Fruit fly (Drosophila melanogaster) whole organism, embryonic: ENCODE results near the gene Tsen2.

Experiments
- Adf1 ChIP-seq: fragments of 200-800 bp; sonication (Bioruptor generic); IDR thresholded peaks from 2 replicates; pipeline ENCODE4 v1.3.6; 2022; ENCODE audit warnings: missing biosample characterization, missing genetic modification characterization
- Antp ChIP-seq: fragments of 200-800 bp; sonication (Bioruptor generic); optimal IDR thresholded peaks from 3 replicates; lab custom pipeline; 2016; ENCODE audit warnings: missing biosample characterization, missing genetic modification characterization
- CG10543 ChIP-seq: fragments of 200-800 bp; sonication (Bioruptor generic); optimal IDR thresholded peaks from 3 replicates; lab custom pipeline; 2017; ENCODE audit warnings: missing biosample characterization, mild to moderate bottlenecking, missing genetic modification characterization, moderate library complexity
- CG12769 ChIP-seq: fragments of 200-800 bp; sonication (Bioruptor generic); optimal IDR thresholded peaks from 2 replicates; lab custom pipeline; 2019; ENCODE audit warnings: missing biosample characterization, mild to moderate bottlenecking, missing genetic modification characterization, moderate library complexity
- CG15011 ChIP-seq: fragments of 200-800 bp; sonication (Bioruptor generic); optimal IDR thresholded peaks from 3 replicates; lab custom pipeline; 2018; ENCODE audit warnings: missing biosample characterization, mild to moderate bottlenecking, missing genetic modification characterization
- CG15073 ChIP-seq: fragments of 200-800 bp; sonication (Bioruptor generic); optimal IDR thresholded peaks from 2 replicates; lab custom pipeline; 2016; ENCODE audit warnings: missing biosample characterization, missing genetic modification characterization
- CG17361 ChIP-seq: fragments of 200-800 bp; sonication (Bioruptor generic); IDR thresholded peaks from 3 replicates; pipeline ENCODE4 v1.3.6; 2022; ENCODE audit warnings: missing biosample characterization, missing genetic modification characterization
- CG2120 ChIP-seq: fragments of 200-800 bp; sonication (Bioruptor generic); optimal IDR thresholded peaks from 3 replicates; lab custom pipeline; 2016; ENCODE audit warnings: missing biosample characterization, missing genetic modification characterization
- CG30431 ChIP-seq: fragments of 200-800 bp; sonication (Bioruptor generic); optimal IDR thresholded peaks from 2 replicates; lab custom pipeline; 2017; ENCODE audit warnings: missing biosample characterization, missing genetic modification characterization
- CG32767 ChIP-seq: fragments of 200-800 bp; sonication (Bioruptor generic); IDR thresholded peaks from 2 replicates; pipeline ENCODE4 v1.3.6; 2022; ENCODE audit warnings: missing biosample characterization, missing genetic modification characterization
- CG4328 ChIP-seq: fragments of 200-800 bp; sonication (Bioruptor generic); optimal IDR thresholded peaks from 3 replicates; lab custom pipeline; 2017; ENCODE audit warnings: missing biosample characterization, missing genetic modification reagents, missing genetic modification characterization
- CG7786 ChIP-seq: fragments of 200-800 bp; sonication (Bioruptor generic); optimal IDR thresholded peaks from 2 replicates; lab custom pipeline; 2016; ENCODE audit warnings: missing biosample characterization, missing genetic modification characterization
- CG9609 ChIP-seq: fragments of 200-800 bp; sonication (Bioruptor generic); optimal IDR thresholded peaks from 3 replicates; lab custom pipeline; 2016; ENCODE audit warnings: missing biosample characterization, missing genetic modification characterization
- CG9932 ChIP-seq: fragments of 200-800 bp; sonication (Bioruptor generic); IDR thresholded peaks from 2 replicates; pipeline ENCODE4 v1.3.6; 2022; ENCODE audit warnings: missing biosample characterization, missing genetic modification characterization
- Dek ChIP-seq: fragments of 200-800 bp; sonication (Bioruptor generic); optimal IDR thresholded peaks from 3 replicates; lab custom pipeline; 2019; ENCODE audit warnings: missing biosample characterization, mild to moderate bottlenecking, missing genetic modification characterization, moderate library complexity
- Dip2 ChIP-seq: fragments of 200-800 bp; sonication (Bioruptor generic); IDR thresholded peaks from 2 replicates; pipeline ENCODE4 v1.3.6; 2022; ENCODE audit warnings: missing biosample characterization, missing genetic modification characterization
- Drgx ChIP-seq: fragments of 200-800 bp; sonication (Bioruptor generic); IDR thresholded peaks from 2 replicates; pipeline ENCODE4 v1.3.6; 2022; ENCODE audit warnings: missing biosample characterization, missing genetic modification characterization
- Ets65A ChIP-seq: fragments of 200-800 bp; sonication (Bioruptor generic); peaks from one replicate; lab custom pipeline; 2016; ENCODE audit warnings: missing biosample characterization, missing genetic modification characterization
- HHEX ChIP-seq: fragments of 200-800 bp; sonication (Bioruptor generic); optimal IDR thresholded peaks from 3 replicates; lab custom pipeline; 2017; ENCODE audit warnings: missing biosample characterization, mild to moderate bottlenecking, missing genetic modification characterization, missing genetic modification reagents
- HLH3B ChIP-seq: fragments of 200-800 bp; sonication (Bioruptor generic); IDR thresholded peaks from 2 replicates; pipeline ENCODE4 v1.3.6; 2022; ENCODE audit warnings: missing biosample characterization, missing genetic modification characterization
- Hand ChIP-seq: fragments of 200-800 bp; sonication (Bioruptor generic); optimal IDR thresholded peaks from 2 replicates; lab custom pipeline; 2017; ENCODE audit warnings: mild to moderate bottlenecking, missing biosample characterization, missing genetic modification reagents, missing genetic modification characterization
- Hr51 ChIP-seq, 2 experiments: fragments of 200-800 bp; sonication (Bioruptor generic); optimal IDR thresholded peaks; 2 replicates in 1 of 2; 3 replicates in 1 of 2; lab custom pipeline; 2016 to 2018; ENCODE audit warnings: missing biosample characterization in 2 of 2, missing genetic modification characterization in 2 of 2, mild to moderate bottlenecking in 1 of 2, moderate library complexity in 1 of 2
- Med ChIP-seq: fragments of 200-800 bp; sonication (Bioruptor generic); peaks from one replicate; lab custom pipeline; 2016; ENCODE audit warnings: missing biosample characterization, missing genetic modification characterization, mild to moderate bottlenecking, inconsistent platforms, moderate library complexity
- Nf-YB ChIP-seq: fragments of 200-800 bp; sonication (Bioruptor generic); optimal IDR thresholded peaks from 3 replicates; lab custom pipeline; 2019; ENCODE audit warnings: missing biosample characterization, mild to moderate bottlenecking, missing genetic modification characterization, moderate library complexity
- Pdp1 ChIP-seq, 2 experiments: fragments of 200-800 bp; sonication (Bioruptor generic); optimal IDR thresholded peaks; 3 replicates each; lab custom pipeline; 2016; ENCODE audit warnings: missing biosample characterization in 2 of 2, missing genetic modification characterization in 2 of 2, mild to moderate bottlenecking in 1 of 2, moderate library complexity in 1 of 2
- Ptx1 ChIP-seq: fragments of 200-800 bp; sonication (Bioruptor generic); IDR thresholded peaks from 2 replicates; pipeline ENCODE4 v1.3.6; 2022; ENCODE audit warnings: missing biosample characterization, missing genetic modification characterization
- Rfx ChIP-seq: fragments of 200-800 bp; sonication (Bioruptor generic); IDR thresholded peaks from 2 replicates; pipeline ENCODE4 v1.3.6; 2022; ENCODE audit warnings: missing biosample characterization, missing genetic modification characterization
- Sox102F ChIP-seq: fragments of 200-800 bp; sonication (Bioruptor generic); optimal IDR thresholded peaks from 2 replicates; lab custom pipeline; 2018; ENCODE audit warnings: missing biosample characterization, mild to moderate bottlenecking, missing genetic modification characterization, moderate library complexity
- Taf1 ChIP-seq: fragments of 200-800 bp; sonication (Bioruptor generic); IDR thresholded peaks from 2 replicates; pipeline ENCODE4 v1.3.6; 2022; ENCODE audit warnings: missing biosample characterization, missing genetic modification characterization
- amos ChIP-seq: fragments of 200-800 bp; sonication (Bioruptor generic); IDR thresholded peaks from 2 replicates; pipeline ENCODE4 v1.3.6; 2022; ENCODE audit warnings: missing biosample characterization, missing genetic modification characterization; ENCODE audit not compliant: partially characterized antibody
- ara ChIP-seq: fragments of 200-800 bp; sonication (Bioruptor generic); IDR thresholded peaks from 2 replicates; pipeline ENCODE4 v1.3.6; 2022; ENCODE audit warnings: missing biosample characterization, missing genetic modification characterization
- cg ChIP-seq: fragments of 200-800 bp; sonication (Bioruptor generic); optimal IDR thresholded peaks from 3 replicates; lab custom pipeline; 2019; ENCODE audit warnings: missing biosample characterization, mild to moderate bottlenecking, missing genetic modification characterization, moderate library complexity
- ci ChIP-seq: fragments of 200-800 bp; sonication (Bioruptor generic); IDR thresholded peaks from 3 replicates; pipeline ENCODE4 v1.3.6; 2022; ENCODE audit warnings: missing biosample characterization, missing genetic modification characterization
- gce ChIP-seq: fragments of 200-800 bp; sonication (Bioruptor generic); IDR thresholded peaks from 3 replicates; pipeline ENCODE4 v1.3.6; 2022; ENCODE audit warnings: missing biosample characterization, missing genetic modification characterization
- gem ChIP-seq: fragments of 200-800 bp; sonication (Bioruptor generic); optimal IDR thresholded peaks from 2 replicates; lab custom pipeline; 2019; ENCODE audit warnings: missing biosample characterization, mild to moderate bottlenecking, missing genetic modification characterization, moderate library complexity
- grau ChIP-seq: fragments of 200-800 bp; optimal IDR thresholded peaks from 3 replicates; lab custom pipeline; 2019; ENCODE audit warnings: missing biosample characterization, mild to moderate bottlenecking, missing genetic modification characterization, moderate library complexity
- kay ChIP-seq: fragments of 200-800 bp; sonication (Bioruptor generic); optimal IDR thresholded peaks from 2 replicates; lab custom pipeline; 2016; ENCODE audit warnings: missing biosample characterization, missing genetic modification characterization
- mam ChIP-seq: fragments of 200-800 bp; sonication (Bioruptor generic); optimal IDR thresholded peaks from 3 replicates; lab custom pipeline; 2016; ENCODE audit warnings: missing biosample characterization, missing genetic modification characterization
- sd ChIP-seq: fragments of 200-800 bp; sonication (Bioruptor generic); optimal IDR thresholded peaks from 3 replicates; lab custom pipeline; 2018; ENCODE audit warnings: missing biosample characterization, mild to moderate bottlenecking, missing genetic modification characterization, moderate library complexity
- sens ChIP-seq: fragments of 200-800 bp; sonication (Bioruptor generic); peaks from one replicate; lab custom pipeline; 2016; ENCODE audit warnings: missing biosample characterization, missing genetic modification characterization
- slbo ChIP-seq: fragments of 200-800 bp; sonication (Bioruptor generic); IDR thresholded peaks from 2 replicates; pipeline ENCODE4 v1.3.6; 2022; ENCODE audit warnings: missing biosample characterization, missing genetic modification characterization
- sug ChIP-seq: fragments of 200-800 bp; optimal IDR thresholded peaks from 2 replicates; lab custom pipeline; 2019; ENCODE audit warnings: missing biosample characterization, mild to moderate bottlenecking, missing genetic modification characterization, moderate library complexity
- unc-4 ChIP-seq: fragments of 200-800 bp; sonication (Bioruptor generic); IDR thresholded peaks from 2 replicates; pipeline ENCODE4 v1.3.6; 2022; ENCODE audit warnings: missing biosample characterization, missing genetic modification characterization; ENCODE audit not compliant: partially characterized antibody
- unpg ChIP-seq: fragments of 200-800 bp; sonication (Bioruptor generic); optimal IDR thresholded peaks from 3 replicates; lab custom pipeline; 2018; ENCODE audit warnings: missing biosample characterization, mild to moderate bottlenecking, missing genetic modification characterization, moderate library complexity

Gene Tsen2

DNA sequence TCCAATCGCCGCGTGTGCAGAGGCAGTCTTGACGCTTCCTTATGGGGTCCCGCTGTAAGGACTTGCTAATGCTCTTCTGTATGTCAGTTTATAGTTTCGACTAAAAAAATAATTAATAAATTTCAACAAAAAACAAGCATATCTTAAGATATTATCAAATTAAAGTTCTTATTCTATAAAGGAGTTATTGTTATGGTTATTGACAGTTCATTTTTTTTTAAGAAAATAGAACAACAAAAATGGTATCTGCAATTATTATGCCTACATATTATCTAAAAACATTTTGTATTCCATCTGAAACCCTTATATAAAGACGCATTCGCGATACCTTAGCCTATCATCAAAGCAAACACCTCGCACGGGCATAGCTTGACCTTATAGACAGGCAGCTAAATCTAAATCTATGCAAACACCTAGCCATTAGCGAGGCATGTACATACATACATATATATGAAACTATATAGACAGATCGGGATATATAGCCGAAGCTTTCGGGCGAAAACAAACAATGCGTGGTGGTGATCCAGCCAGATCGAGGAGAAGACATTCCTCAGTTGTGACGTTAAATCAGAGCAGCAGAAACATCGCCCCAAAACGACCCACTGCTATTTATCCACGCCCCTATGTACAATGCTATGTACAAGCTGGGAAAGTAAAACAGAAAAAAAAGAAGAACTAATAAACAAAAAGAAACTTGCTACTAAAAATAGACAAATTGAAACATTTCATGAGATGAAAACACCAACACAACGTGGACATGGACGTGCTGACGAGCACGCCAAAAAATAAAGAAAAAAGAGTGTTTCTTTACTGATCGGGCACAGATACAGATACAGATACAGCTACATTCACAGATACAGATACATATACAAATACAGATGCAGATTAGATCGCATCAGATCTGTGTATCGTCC is 31.2 kb downstream of the Tsen2 start, which contains the start of gene ppk17:
TSS of gene ppk17 (minus strand) at position 51 of the 914 bp plus-strand sequence.
- TF ChIP-seq gem (peak; percentile 22), Drgx (peak; percentile 35; the same call in 1 of the 2 replicates), Hr51 (GFP tag; optimal IDR thresholded peaks at IDR 0.05; lab: Kevin White, UChicago) (no peak), Hand (GFP tag; lab: Kevin White, UChicago) (no peak), CG10543 (GFP tag; lab: Kevin White, UChicago) (peak; percentile 59), CG12769 (tag; lab: Kevin White, UChicago) (peak; percentile 68), cg (GFP tag; lab: Kevin White, UChicago) (peak; percentile 45), amos (no peak), CG17361 (GFP tag; lab: Robert Waterston, UW) (0 out of 3 replicates have a peak, but pooled peaks have one; percentile 14), CG7786 (no peak), Pdp1 (GFP tag; optimal IDR thresholded peaks at IDR 0.05; lab: Kevin White, UChicago) (peak in 1 of 2 experiments; percentile 6), Med (GFP tag; lab: Kevin White, UChicago) (peak; percentile 25), Nf-YB (GFP tag; lab: Kevin White, UChicago) (no peak), CG15073 (GFP tag; lab: Kevin White, UChicago) (no peak), Ptx1 (GFP tag; lab: Robert Waterston, UW) (no peak), grau (tag; lab: Kevin White, UChicago) (peak; percentile 4), sd (tag; lab: Kevin White, UChicago) (peak; percentile 85), unc-4 (GFP tag; lab: Robert Waterston, UW) (no peak), CG32767 (GFP tag; lab: Robert Waterston, UW) (0 out of 2 replicates have a peak, but pooled peaks have one; percentile 17), HHEX (no peak), sens (peak; percentile 15)

DNA sequence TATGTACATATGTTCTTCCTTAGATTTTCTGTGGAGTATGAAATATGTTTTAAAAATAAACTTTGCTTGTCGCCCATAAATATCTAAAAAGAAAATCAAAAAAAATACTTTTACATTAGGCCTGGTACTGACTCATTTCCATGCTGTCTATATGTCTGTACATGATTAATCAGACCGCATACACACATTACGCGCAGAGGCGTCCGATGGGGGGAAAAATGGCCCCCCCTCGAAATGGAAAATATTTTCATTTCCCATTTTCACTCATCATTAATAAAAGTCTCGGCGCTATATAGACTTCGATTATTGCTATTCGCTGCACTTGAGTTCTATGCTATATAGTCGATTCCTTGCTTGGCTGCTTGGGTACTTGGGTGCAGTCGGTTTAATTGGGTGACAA is 32.3 kb downstream of the Tsen2 start:
- no peak for TF ChIP-seq CG15011
- no peak for TF ChIP-seq Adf1
- TF ChIP-seq Dip2 (GFP tag; lab: Robert Waterston, UW) = no peak
- no peak for TF ChIP-seq ara (GFP tag; lab: Robert Waterston, UW)
- TF ChIP-seq CG2120 (GFP tag; lab: Kevin White, UChicago) = peak; percentile 10
- 0 out of 2 replicates have a peak, but pooled peaks have one; percentile 11 for TF ChIP-seq CG9932 (GFP tag; lab: Robert Waterston, UW)
- TF ChIP-seq CG4328 (GFP tag; lab: Kevin White, UChicago) = no peak
- TF ChIP-seq mam (GFP tag; lab: Kevin White, UChicago) = no peak
- 0 out of 3 replicates have a peak, but pooled peaks have one; percentile 37 for TF ChIP-seq ci (GFP tag; lab: Robert Waterston, UW)
- TF ChIP-seq CG30431 (GFP tag; lab: Kevin White, UChicago) = no peak
- peak; percentile 37 for TF ChIP-seq Sox102F (GFP tag; lab: Kevin White, UChicago)
- peak; percentile 76 for TF ChIP-seq Ets65A (GFP tag; lab: Kevin White, UChicago)
- TF ChIP-seq gem = peak; percentile 4
- no peak for TF ChIP-seq Antp (GFP tag; lab: Kevin White, UChicago)
- TF ChIP-seq kay (GFP tag; lab: Kevin White, UChicago) = no peak
- peak; percentile 35; the same call in 1 of the 2 replicates for TF ChIP-seq slbo (GFP tag; lab: Robert Waterston, UW)
- TF ChIP-seq unpg = peak; percentile 11
- peak; percentile 23; the same call in 1 of the 2 replicates for TF ChIP-seq Rfx
- 0 out of 3 replicates have a peak, but pooled peaks have one; percentile 27 for TF ChIP-seq gce (GFP tag; lab: Robert Waterston, UW)
- peak; percentile 11 for TF ChIP-seq sug (tag; lab: Kevin White, UChicago)
- TF ChIP-seq Med (GFP tag; lab: Kevin White, UChicago) = peak; percentile 59
- TF ChIP-seq Taf1 (GFP tag; lab: Robert Waterston, UW) = 0 out of 2 replicates have a peak, but pooled peaks have one; percentile 7
- TF ChIP-seq Dek (tag; lab: Kevin White, UChicago) = no peak
- TF ChIP-seq sens = peak; percentile 65
- TF ChIP-seq HLH3B (GFP tag; lab: Robert Waterston, UW) = no peak
- TF ChIP-seq CG9609 (GFP tag; lab: Kevin White, UChicago) = no peak
